Worm (Caenorhabditis elegans) whole organism, late embryonic: ENCODE measurements around the gene lsd-1.
A peak's percentile ranks its signal among the peaks of the same experiment; 100 is the strongest.

Source experiments
- F13H6.1 ChIP-seq: sonication (generic microtip); optimal IDR thresholded peaks from 2 replicates; lab custom pipeline; 2016; ENCODE audit warnings: missing genetic modification characterization, missing compliant biosample characterization
- Y22D7AL.16 ChIP-seq: sonication (generic microtip); optimal IDR thresholded peaks from 2 replicates; lab custom pipeline; 2016; ENCODE audit warnings: missing genetic modification characterization, missing compliant biosample characterization
- ama-1 ChIP-seq: fragments of 150-350 bp; optimal IDR thresholded peaks from 2 replicates; lab custom pipeline; 2014
- ceh-19 ChIP-seq: fragments of 200-800 bp; sonication (Bioruptor generic); optimal IDR thresholded peaks from 2 replicates; lab custom pipeline; 2018; ENCODE audit warnings: mild to moderate bottlenecking, missing genetic modification characterization, missing compliant biosample characterization
- ceh-31 ChIP-seq: sonication (generic microtip); optimal IDR thresholded peaks from 2 replicates; lab custom pipeline; 2016; ENCODE audit warnings: missing genetic modification characterization, missing compliant biosample characterization
- ceh-45 ChIP-seq: fragments of 200-800 bp; sonication (Bioruptor generic); IDR thresholded peaks from 2 replicates; pipeline ENCODE4 v1.3.6; 2022; ENCODE audit warnings: missing genetic modification reagents, missing genetic modification characterization, missing compliant biosample characterization
- ceh-48 ChIP-seq: sonication (generic microtip); optimal IDR thresholded peaks from 2 replicates; lab custom pipeline; 2016; ENCODE audit warnings: missing genetic modification characterization, inconsistent platforms, missing compliant biosample characterization
- ceh-9 ChIP-seq: sonication (generic microtip); optimal IDR thresholded peaks from 2 replicates; lab custom pipeline; 2016; ENCODE audit warnings: mild to moderate bottlenecking, missing genetic modification characterization, inconsistent platforms, missing compliant biosample characterization
- dmd-4 ChIP-seq: sonication (generic microtip); optimal IDR thresholded peaks from 2 replicates; lab custom pipeline; 2016; ENCODE audit warnings: borderline replicate concordance, missing genetic modification characterization, missing compliant biosample characterization
- dve-1 ChIP-seq: sonication (generic microtip); optimal IDR thresholded peaks from 2 replicates; lab custom pipeline; 2017; ENCODE audit warnings: antibody characterized with exemption, mild to moderate bottlenecking, missing genetic modification characterization, missing compliant biosample characterization
- elt-2 ChIP-seq: sonication (generic microtip); optimal IDR thresholded peaks from 2 replicates; lab custom pipeline; 2016; ENCODE audit warnings: missing genetic modification reagents, missing genetic modification characterization, missing compliant biosample characterization
- elt-4 ChIP-seq: sonication (generic microtip); optimal IDR thresholded peaks from 2 replicates; lab custom pipeline; 2016; ENCODE audit warnings: missing genetic modification characterization, missing compliant biosample characterization
- ets-4 ChIP-seq: sonication (generic microtip); optimal IDR thresholded peaks from 2 replicates; lab custom pipeline; 2016; ENCODE audit warnings: missing genetic modification characterization, missing compliant biosample characterization
- fax-1 ChIP-seq: sonication (generic microtip); optimal IDR thresholded peaks from 2 replicates; lab custom pipeline; 2016; ENCODE audit warnings: missing genotype, missing genetic modification characterization, missing compliant biosample characterization
- fkh-10 ChIP-seq: fragments of 150-350 bp; optimal IDR thresholded peaks from 2 replicates; lab custom pipeline; 2014; ENCODE audit warnings: missing biosample characterization, missing genetic modification reagents, missing genetic modification characterization
- fkh-6 ChIP-seq: sonication (generic microtip); optimal IDR thresholded peaks from 2 replicates; lab custom pipeline; 2016; ENCODE audit warnings: missing genetic modification characterization, missing compliant biosample characterization
- gmeb-2 ChIP-seq: sonication (generic microtip); optimal IDR thresholded peaks from 2 replicates; lab custom pipeline; 2016; ENCODE audit warnings: missing genetic modification characterization, inconsistent platforms, missing compliant biosample characterization
- hlh-13 ChIP-seq: fragments of 200-800 bp; sonication (Bioruptor generic); optimal IDR thresholded peaks from 2 replicates; lab custom pipeline; 2018; ENCODE audit warnings: mild to moderate bottlenecking, missing genetic modification characterization, missing compliant biosample characterization
- hlh-30 ChIP-seq: sonication (generic microtip); optimal IDR thresholded peaks from 2 replicates; lab custom pipeline; 2017; ENCODE audit warnings: antibody characterized with exemption, missing genetic modification characterization, missing compliant biosample characterization; ENCODE audit not compliant: insufficient read depth
- nfya-1 ChIP-seq: sonication (generic microtip); optimal IDR thresholded peaks from 2 replicates; lab custom pipeline; 2017; ENCODE audit warnings: missing genetic modification characterization, mild to moderate bottlenecking, missing compliant biosample characterization, antibody characterized with exemption, moderate library complexity
- nhr-11 ChIP-seq: fragments of 150-350 bp; optimal IDR thresholded peaks from 2 replicates; lab custom pipeline; 2014; ENCODE audit warnings: missing biosample characterization, missing genetic modification characterization
- npax-4 ChIP-seq: sonication (generic microtip); optimal IDR thresholded peaks from 2 replicates; lab custom pipeline; 2016; ENCODE audit warnings: missing genetic modification characterization, missing compliant biosample characterization
- pag-3 ChIP-seq: sonication (generic microtip); optimal IDR thresholded peaks from 2 replicates; lab custom pipeline; 2016; ENCODE audit warnings: missing compliant biosample characterization, missing genetic modification characterization, borderline replicate concordance
- pat-9 ChIP-seq: fragments of 200-800 bp; sonication (Bioruptor generic); optimal IDR thresholded peaks from 2 replicates; lab custom pipeline; 2018; ENCODE audit warnings: mild to moderate bottlenecking, missing genetic modification characterization, moderate library complexity, missing compliant biosample characterization
- pha-2 ChIP-seq: sonication (generic microtip); optimal IDR thresholded peaks from 2 replicates; lab custom pipeline; 2017; ENCODE audit warnings: mild to moderate bottlenecking, missing genetic modification characterization, missing compliant biosample characterization
- pqm-1 ChIP-seq: sonication (generic microtip); optimal IDR thresholded peaks from 2 replicates; lab custom pipeline; 2016; ENCODE audit warnings: missing genetic modification characterization, missing compliant biosample characterization
- rnt-1 ChIP-seq: sonication (generic microtip); optimal IDR thresholded peaks from 2 replicates; lab custom pipeline; 2016; ENCODE audit warnings: missing genetic modification characterization, missing compliant biosample characterization
- sdc-2 ChIP-seq: sonication (generic microtip); optimal IDR thresholded peaks from 2 replicates; lab custom pipeline; 2016; ENCODE audit warnings: missing genotype, missing genetic modification characterization, missing compliant biosample characterization
- tbx-2 ChIP-seq: sonication (generic microtip); optimal IDR thresholded peaks from 2 replicates; lab custom pipeline; 2016; ENCODE audit warnings: missing genetic modification characterization, missing compliant biosample characterization
- ttx-3 ChIP-seq: sonication (generic microtip); optimal IDR thresholded peaks from 2 replicates; lab custom pipeline; 2016; ENCODE audit warnings: missing genetic modification reagents, missing genetic modification characterization, missing compliant biosample characterization
- unc-42 ChIP-seq: sonication (generic microtip); optimal IDR thresholded peaks from 2 replicates; lab custom pipeline; 2016; ENCODE audit warnings: missing genotype, missing genetic modification characterization, missing compliant biosample characterization
- unc-55 ChIP-seq: sonication (generic microtip); optimal IDR thresholded peaks from 2 replicates; lab custom pipeline; 2017; ENCODE audit warnings: missing biosample characterization, missing genetic modification reagents, missing genetic modification characterization
- unc-86 ChIP-seq: sonication (generic microtip); optimal IDR thresholded peaks from 2 replicates; lab custom pipeline; 2016; ENCODE audit warnings: missing genetic modification characterization, missing compliant biosample characterization

Gene lsd-1

ce11 chrX:11946788-11947463, 1.7 kb upstream of the lsd-1 start, which contains the start of gene nfya-1:
Gene nfya-1, minus strand, starts transcription at chrX:11946838.
- TF ChIP-seq pqm-1 (tag; lab: Kevin White, UChicago) = no peak
- TF ChIP-seq sdc-2 (tag; lab: Kevin White, UChicago) = peak; percentile 71
- no peak for TF ChIP-seq gmeb-2 (tag; lab: Kevin White, UChicago)
- peak; percentile 30 for TF ChIP-seq rnt-1 (tag; lab: Kevin White, UChicago)
- no peak for TF ChIP-seq fax-1 (tag; lab: Kevin White, UChicago)
- TF ChIP-seq ceh-31 (tag; lab: Kevin White, UChicago) = peak; percentile 37
- TF ChIP-seq fkh-6 (tag; lab: Kevin White, UChicago) = no peak
- TF ChIP-seq ceh-48 (tag; lab: Kevin White, UChicago) = peak; percentile 84
- TF ChIP-seq ceh-9 = no peak
- TF ChIP-seq pha-2 (tag; lab: Kevin White, UChicago) = no peak
- TF ChIP-seq tbx-2 (tag; lab: Kevin White, UChicago) = peak; percentile 1
- TF ChIP-seq npax-4 (tag; lab: Kevin White, UChicago) = no peak
- peak; percentile 3 for TF ChIP-seq unc-42 (tag; lab: Kevin White, UChicago)

DNA sequence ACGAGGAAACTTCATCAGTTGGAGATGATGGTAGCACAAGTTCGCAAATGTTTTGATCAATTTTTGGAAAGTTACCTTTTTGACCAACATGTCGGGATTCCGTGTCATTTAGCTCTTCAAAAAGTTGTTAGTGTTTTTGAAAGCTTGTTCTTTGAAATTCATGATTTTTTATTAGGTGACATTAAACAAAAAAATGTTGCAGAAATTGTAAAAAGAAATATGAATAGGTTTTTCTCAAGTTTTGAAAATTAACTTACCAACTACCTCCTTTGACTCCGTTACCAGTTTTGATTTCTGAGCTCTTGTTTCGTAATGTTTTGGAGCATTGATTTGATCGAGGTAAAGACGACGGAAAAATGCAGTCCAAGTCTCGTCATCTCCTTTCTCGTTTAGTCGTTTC, 3.5 kb downstream of the lsd-1 start:
- no peak for TF ChIP-seq fax-1 (tag; lab: Kevin White, UChicago)
- TF ChIP-seq ttx-3 (tag; lab: Kevin White, UChicago) = no peak
- TF ChIP-seq elt-2 (tag; lab: Kevin White, UChicago) = no peak
- TF ChIP-seq fkh-10 (GFP tag; lab: Kevin White, UChicago) = no peak
- TF ChIP-seq rnt-1 (tag; lab: Kevin White, UChicago) = no peak
- no peak for TF ChIP-seq elt-4
- no peak for TF ChIP-seq pha-2 (tag; lab: Kevin White, UChicago)
- no peak for TF ChIP-seq hlh-30 (tag; lab: Kevin White, UChicago)
- no peak for TF ChIP-seq unc-55 (GFP tag; lab: Kevin White, UChicago)
- no peak for TF ChIP-seq ceh-31 (tag; lab: Kevin White, UChicago)
- TF ChIP-seq nfya-1 (tag; lab: Kevin White, UChicago) = no peak
- no peak for TF ChIP-seq dmd-4 (tag; lab: Kevin White, UChicago)

ce11 chrX:11953229-11953628, 4.6 kb downstream of the lsd-1 start, which contains the start of gene T08D10.4:
Gene T08D10.4, minus strand, starts transcription at chrX:11953329.
- no peak for TF ChIP-seq gmeb-2 (tag; lab: Kevin White, UChicago)
- no peak for TF ChIP-seq unc-86 (tag; lab: Kevin White, UChicago)
- TF ChIP-seq ceh-45 (GFP tag; lab: Robert Waterston, UW) = no peak
- TF ChIP-seq pha-2 (tag; lab: Kevin White, UChicago) = no peak
- TF ChIP-seq F13H6.1 (tag; lab: Kevin White, UChicago) = no peak
- TF ChIP-seq pat-9 (tag; lab: Kevin White, UChicago) = no peak
- no peak for TF ChIP-seq ama-1 (lab: Kevin White, UChicago)
- no peak for TF ChIP-seq unc-42 (tag; lab: Kevin White, UChicago)
- TF ChIP-seq Y22D7AL.16 = no peak
- no peak for TF ChIP-seq hlh-13 (GFP tag; lab: Kevin White, UChicago)
- no peak for TF ChIP-seq elt-4

- TF ChIP-seq ceh-48 (tag; lab: Kevin White, UChicago) (no peak), hlh-30 (tag; lab: Kevin White, UChicago) (no peak), ets-4 (tag; lab: Kevin White, UChicago) (no peak), nhr-11 (no peak), dve-1 (tag; lab: Kevin White, UChicago) (no peak), ceh-19 (GFP tag; lab: Kevin White, UChicago) (no peak), pag-3 (tag; lab: Kevin White, UChicago) (no peak)
- TF ChIP-seq, all 69 proteins: peak for 0
These were observed 6.5 kb downstream of the lsd-1 start, which contains the start of gene T08D10.3 for ce11 chrX:11955125-11955524. Gene T08D10.3, plus strand, starts transcription at chrX:11955425.
